Fruit fly (Drosophila melanogaster) whole organism, adult: ENCODE measurements around the gene CG8671.

Experiments
- CG11617 ChIP-seq: fragments of 200-800 bp; sonication (Bioruptor generic); optimal IDR thresholded peaks from 2 replicates; lab custom pipeline; 2017; ENCODE audit warnings: mild to moderate bottlenecking, missing biosample characterization, missing genetic modification reagents, missing genetic modification characterization
- CG12768 ChIP-seq: fragments of 200-800 bp; sonication (Bioruptor generic); optimal IDR thresholded peaks from 2 replicates; lab custom pipeline; 2017; ENCODE audit warnings: missing biosample characterization, missing genetic modification characterization, mild to moderate bottlenecking, moderate library complexity, missing genetic modification reagents
- CG14711 ChIP-seq: fragments of 200-800 bp; sonication (Bioruptor generic); optimal IDR thresholded peaks from 2 replicates; lab custom pipeline; 2018; ENCODE audit warnings: missing biosample characterization, mild to moderate bottlenecking, missing genetic modification characterization, moderate library complexity
- CG1620 ChIP-seq: fragments of 200-800 bp; sonication (Bioruptor generic); optimal IDR thresholded peaks from 2 replicates; lab custom pipeline; 2016; ENCODE audit warnings: missing biosample characterization, missing genetic modification characterization
- CG33017 ChIP-seq: fragments of 200-800 bp; sonication (Bioruptor generic); optimal IDR thresholded peaks from 2 replicates; lab custom pipeline; 2018; ENCODE audit warnings: missing biosample characterization, mild to moderate bottlenecking, missing genetic modification characterization, moderate library complexity
- CG5204 ChIP-seq: fragments of 200-800 bp; sonication (Bioruptor generic); optimal IDR thresholded peaks from 2 replicates; lab custom pipeline; 2016; ENCODE audit warnings: missing biosample characterization, missing genetic modification characterization
- CG7045 ChIP-seq: fragments of 200-800 bp; sonication (Bioruptor generic); optimal IDR thresholded peaks from 2 replicates; lab custom pipeline; 2017; ENCODE audit warnings: missing biosample characterization, mild to moderate bottlenecking, missing genetic modification characterization
- CG7101 ChIP-seq: fragments of 200-800 bp; sonication (Bioruptor generic); optimal IDR thresholded peaks from 2 replicates; lab custom pipeline; 2018; ENCODE audit warnings: missing biosample characterization, mild to moderate bottlenecking, missing genetic modification characterization, moderate library complexity
- Clk ChIP-seq: fragments of 200-800 bp; sonication (Bioruptor generic); optimal IDR thresholded peaks from 2 replicates; lab custom pipeline; 2017; ENCODE audit warnings: missing biosample characterization, missing genetic modification characterization
- Crg-1 ChIP-seq: fragments of 200-800 bp; sonication (Bioruptor generic); optimal IDR thresholded peaks from 2 replicates; lab custom pipeline; 2016; ENCODE audit warnings: missing biosample characterization, missing genetic modification characterization
- Hr96 ChIP-seq: fragments of 200-800 bp; sonication (Bioruptor generic); optimal IDR thresholded peaks from 2 replicates; lab custom pipeline; 2016; ENCODE audit warnings: missing biosample characterization, missing genetic modification characterization
- Mnt ChIP-seq: fragments of 200-800 bp; sonication (Bioruptor generic); optimal IDR thresholded peaks from 2 replicates; lab custom pipeline; 2016; ENCODE audit warnings: missing biosample characterization, mild to moderate bottlenecking, missing genetic modification characterization
- bab1 ChIP-seq: fragments of 200-800 bp; sonication (Bioruptor generic); optimal IDR thresholded peaks from 3 replicates; lab custom pipeline; 2019; ENCODE audit warnings: missing biosample characterization, mild to moderate bottlenecking, missing genetic modification characterization, moderate library complexity
- cic ChIP-seq: fragments of 200-800 bp; sonication (Bioruptor generic); optimal IDR thresholded peaks from 2 replicates; lab custom pipeline; 2017; ENCODE audit warnings: missing biosample characterization, mild to moderate bottlenecking, missing genetic modification characterization, moderate library complexity
- cnc ChIP-seq, 2 experiments: fragments of >200 bp; optimal IDR thresholded peaks; 2 replicates each; lab custom pipeline; 2017
- kay ChIP-seq: fragments of 200-800 bp; sonication (Bioruptor generic); peaks from one replicate; lab custom pipeline; 2016; ENCODE audit warnings: missing biosample characterization, missing genetic modification characterization, borderline replicate concordance
- ovo ChIP-seq: fragments of 200-800 bp; sonication (Bioruptor generic); optimal IDR thresholded peaks from 2 replicates; lab custom pipeline; 2016; ENCODE audit warnings: missing biosample characterization, missing genetic modification characterization
- pad ChIP-seq: fragments of 200-800 bp; sonication (Bioruptor generic); optimal IDR thresholded peaks from 3 replicates; lab custom pipeline; 2017; ENCODE audit warnings: missing biosample characterization, missing genetic modification characterization, mild to moderate bottlenecking, moderate library complexity, missing genetic modification reagents
- tj ChIP-seq: fragments of 200-800 bp; sonication (Bioruptor generic); optimal IDR thresholded peaks from 3 replicates; lab custom pipeline; 2017; ENCODE audit warnings: missing biosample characterization, mild to moderate bottlenecking, missing genetic modification characterization, moderate library complexity
- toe ChIP-seq: fragments of 200-800 bp; sonication (Bioruptor generic); optimal IDR thresholded peaks from 2 replicates; lab custom pipeline; 2016; ENCODE audit warnings: missing biosample characterization, missing genetic modification characterization

Gene CG8671

dm6 chr2L:21262832-21263231 is at the start of gene CG8671:
Gene CG8671 (plus strand): TSS chr2L:21262956.
- TF ChIP-seq CG1620 (GFP tag; lab: Kevin White, UChicago) = peak; percentile 11
- TF ChIP-seq cnc (optimal IDR thresholded peaks at IDR 0.05; lab: Kevin White, UChicago) = no peak
- peak; percentile 18 for TF ChIP-seq CG14711 (tag; lab: Kevin White, UChicago)
- TF ChIP-seq CG11617 (GFP tag; lab: Kevin White, UChicago) = peak; percentile 16
- TF ChIP-seq bab1 (GFP tag; lab: Kevin White, UChicago) = peak; percentile 10
- TF ChIP-seq Mnt (GFP tag; lab: Kevin White, UChicago) = peak; percentile 7

dm6 chr2L:21214961-21215362 is 47.8 kb upstream of the CG8671 start:
- TF ChIP-seq toe = no peak
- no peak for TF ChIP-seq CG11617 (GFP tag; lab: Kevin White, UChicago)
- TF ChIP-seq cic (GFP tag; lab: Kevin White, UChicago) = peak; percentile 3
- TF ChIP-seq kay (GFP tag; lab: Kevin White, UChicago) = no peak
- TF ChIP-seq CG1620 (GFP tag; lab: Kevin White, UChicago) = peak; percentile 57
- TF ChIP-seq CG5204 (GFP tag; lab: Kevin White, UChicago) = no peak
- TF ChIP-seq bab1 (GFP tag; lab: Kevin White, UChicago) = peak; percentile 57
- TF ChIP-seq CG14711 (tag; lab: Kevin White, UChicago) = peak; percentile 25
- TF ChIP-seq Mnt (GFP tag; lab: Kevin White, UChicago) = peak; percentile 55
- TF ChIP-seq CG7101 (tag; lab: Kevin White, UChicago) = peak; percentile 30
- TF ChIP-seq Hr96 (GFP tag; lab: Kevin White, UChicago) = peak; percentile 69
- TF ChIP-seq Crg-1 (GFP tag; lab: Kevin White, UChicago) = peak; percentile 37
- no peak for TF ChIP-seq Clk (GFP tag; lab: Kevin White, UChicago)
- no peak for TF ChIP-seq CG7045 (GFP tag; lab: Kevin White, UChicago)
- peak; percentile 66 for TF ChIP-seq tj (GFP tag; lab: Kevin White, UChicago)
- TF ChIP-seq CG12768 = no peak
- TF ChIP-seq CG33017 (tag; lab: Kevin White, UChicago) = no peak
- TF ChIP-seq cnc (optimal IDR thresholded peaks at IDR 0.05; lab: Kevin White, UChicago) = no peak
- peak; percentile 9 for TF ChIP-seq ovo (GFP tag; lab: Kevin White, UChicago)
- peak; percentile 64 for TF ChIP-seq pad

- peak; percentile 69 for TF ChIP-seq Mnt (GFP tag; lab: Kevin White, UChicago)
- TF ChIP-seq CG12768 = peak; percentile 6
- TF ChIP-seq cic (GFP tag; lab: Kevin White, UChicago) = peak; percentile 69
- peak; percentile 27 for TF ChIP-seq bab1 (GFP tag; lab: Kevin White, UChicago)
- no peak for TF ChIP-seq CG33017 (tag; lab: Kevin White, UChicago)
- no peak for TF ChIP-seq kay (GFP tag; lab: Kevin White, UChicago)
- no peak for TF ChIP-seq CG14711 (tag; lab: Kevin White, UChicago)
These were observed 44.4 kb upstream of the CG8671 start, which contains the start of gene CG8679 for dm6 chr2L:21218240-21218911. Gene CG8679 (minus strand): TSS chr2L:21218544.

- TF ChIP-seq kay (GFP tag; lab: Kevin White, UChicago) = peak; percentile 22
- TF ChIP-seq tj (GFP tag; lab: Kevin White, UChicago) = peak; percentile 95
- TF ChIP-seq Hr96 (GFP tag; lab: Kevin White, UChicago) = no peak
- TF ChIP-seq Crg-1 (GFP tag; lab: Kevin White, UChicago) = no peak
- peak; percentile 34 for TF ChIP-seq Mnt (GFP tag; lab: Kevin White, UChicago)
- no peak for TF ChIP-seq CG12768
- TF ChIP-seq pad = no peak
- TF ChIP-seq CG7045 (GFP tag; lab: Kevin White, UChicago) = no peak
- TF ChIP-seq cic (GFP tag; lab: Kevin White, UChicago) = peak; percentile 15
- no peak for TF ChIP-seq CG14711 (tag; lab: Kevin White, UChicago)
- no peak for TF ChIP-seq CG11617 (GFP tag; lab: Kevin White, UChicago)
- TF ChIP-seq CG5204 (GFP tag; lab: Kevin White, UChicago) = no peak
These were observed 43.9 kb upstream of the CG8671 start for dm6 chr2L:21218912-21219246.

dm6 chr2L:21219640-21220085 is 43.1 kb upstream of the CG8671 start:
- TF ChIP-seq bab1 (GFP tag; lab: Kevin White, UChicago) = peak; percentile 30
- no peak for TF ChIP-seq CG1620 (GFP tag; lab: Kevin White, UChicago)
- no peak for TF ChIP-seq CG14711 (tag; lab: Kevin White, UChicago)
- TF ChIP-seq Clk (GFP tag; lab: Kevin White, UChicago) = no peak
- TF ChIP-seq CG7101 (tag; lab: Kevin White, UChicago) = no peak
- peak; percentile 20 for TF ChIP-seq cic (GFP tag; lab: Kevin White, UChicago)
- TF ChIP-seq CG7045 (GFP tag; lab: Kevin White, UChicago) = peak; percentile 9
- TF ChIP-seq CG11617 (GFP tag; lab: Kevin White, UChicago) = no peak
- no peak for TF ChIP-seq CG5204 (GFP tag; lab: Kevin White, UChicago)
- no peak for TF ChIP-seq Mnt (GFP tag; lab: Kevin White, UChicago)
- no peak for TF ChIP-seq Crg-1 (GFP tag; lab: Kevin White, UChicago)
- peak; percentile 47 for TF ChIP-seq CG12768
- no peak for TF ChIP-seq Hr96 (GFP tag; lab: Kevin White, UChicago)
- no peak for TF ChIP-seq pad
- peak; percentile 25 for TF ChIP-seq ovo (GFP tag; lab: Kevin White, UChicago)
- no peak for TF ChIP-seq CG33017 (tag; lab: Kevin White, UChicago)
- TF ChIP-seq kay (GFP tag; lab: Kevin White, UChicago) = peak; percentile 30
- no peak for TF ChIP-seq toe
- TF ChIP-seq tj (GFP tag; lab: Kevin White, UChicago) = peak; percentile 55
- TF ChIP-seq cnc (optimal IDR thresholded peaks at IDR 0.05; lab: Kevin White, UChicago) = no peak
